Fruit fly (Drosophila melanogaster): ENCODE measurements around the gene LysP.

LysP gene

dm6 chr3L:1206682-1207421, 11.6 kb downstream of the LysP start, which contains the start of gene LysB (continued):
- TF ChIP-seq Opbp (GFP tag; IDR thresholded peaks at IDR 0.05; ENCODE audit: partially characterized antibody) (peak; percentile 29; the same call in 1 of the 3 replicates), bigmax (GFP tag; optimal IDR thresholded peaks at IDR 0.05) (no peak), slbo (GFP tag; IDR thresholded peaks at IDR 0.05) (no peak), corto (GFP tag; optimal IDR thresholded peaks at IDR 0.05) (no peak), CG1602 (GFP tag; optimal IDR thresholded peaks at IDR 0.05) (no peak), ab (GFP tag; optimal IDR thresholded peaks at IDR 0.05) (no peak), Ada2b (GFP tag; IDR thresholded peaks at IDR 0.05) (no peak), Jarid2 (GFP tag; optimal IDR thresholded peaks at IDR 0.05) (peak; percentile 4), wor (GFP tag; IDR thresholded peaks at IDR 0.05) (no peak), crc (GFP tag; optimal IDR thresholded peaks at IDR 0.05) (no peak), CG7271 (tag; optimal IDR thresholded peaks at IDR 0.05) (no peak), E2f2 (GFP tag; IDR thresholded peaks at IDR 0.05) (peak; percentile 66), Antp (GFP tag; optimal IDR thresholded peaks at IDR 0.05) (peak; percentile 6), Hr3 (GFP tag; optimal IDR thresholded peaks at IDR 0.05) (no peak), bab2 (GFP tag; optimal IDR thresholded peaks at IDR 0.05) (no peak), CG18011 (GFP tag; optimal IDR thresholded peaks at IDR 0.05) (peak; percentile 99), CG4282 (GFP tag; optimal IDR thresholded peaks at IDR 0.05) (no peak), gce (GFP tag; IDR thresholded peaks at IDR 0.05) (no peak), Kr (GFP tag; optimal IDR thresholded peaks at IDR 0.05) (no peak), onecut (GFP tag; IDR thresholded peaks at IDR 0.05) (no peak), CG1647 (GFP tag; optimal IDR thresholded peaks at IDR 0.05) (no peak), CG4820 (GFP tag; optimal IDR thresholded peaks at IDR 0.05) (no peak), CG7987 (GFP tag; optimal IDR thresholded peaks at IDR 0.05) (peak; percentile 16), Nf-YB (GFP tag; optimal IDR thresholded peaks at IDR 0.05) (no peak), fd64A (GFP tag; optimal IDR thresholded peaks at IDR 0.05) (no peak), CG11085 (GFP tag; IDR thresholded peaks at IDR 0.05) (no peak), Atf3 (GFP tag; optimal IDR thresholded peaks at IDR 0.05) (no peak), mam (GFP tag; optimal IDR thresholded peaks at IDR 0.05) (no peak), CG32532 (GFP tag; IDR thresholded peaks at IDR 0.05) (no peak), Asciz (GFP tag; optimal IDR thresholded peaks at IDR 0.05) (no peak), D (optimal IDR thresholded peaks at IDR 0.05) (no peak), D (GFP tag; optimal IDR thresholded peaks at IDR 0.05) (no peak), Lhr (GFP tag; optimal IDR thresholded peaks at IDR 0.05) (peak; percentile 37), ara (GFP tag; IDR thresholded peaks at IDR 0.05) (no peak), B-H1 (GFP tag; IDR thresholded peaks at IDR 0.05) (no peak), CG12236 (GFP tag; optimal IDR thresholded peaks at IDR 0.05) (no peak), klu (GFP tag; IDR thresholded peaks at IDR 0.05) (no peak), zen (tag; optimal IDR thresholded peaks at IDR 0.05) (no peak), CG17568 (GFP tag; optimal IDR thresholded peaks at IDR 0.05) (no peak), TFAM (GFP tag; optimal IDR thresholded peaks at IDR 0.05) (no peak), eve (GFP tag; optimal IDR thresholded peaks at IDR 0.05) (no peak), CG2678 (tag; optimal IDR thresholded peaks at IDR 0.05) (no peak), chif (GFP tag; optimal IDR thresholded peaks at IDR 0.05) (peak in 1 of 2 experiments; percentile 14), CG8290 (GFP tag; optimal IDR thresholded peaks at IDR 0.05) (no peak), CG8290 (tag; optimal IDR thresholded peaks at IDR 0.05) (peak in 1 of 2 experiments; percentile 32), CG14860 (GFP tag; IDR thresholded peaks at IDR 0.05; ENCODE audit: partially characterized antibody) (no peak), HLHmδ (GFP tag; optimal IDR thresholded peaks at IDR 0.05) (no peak), Abd-B (GFP tag; optimal IDR thresholded peaks at IDR 0.05) (no peak), sd (tag; optimal IDR thresholded peaks at IDR 0.05) (peak; percentile 30), Neu2 (GFP tag; optimal IDR thresholded peaks at IDR 0.05; ENCODE audit: borderline replicate concordance) (peak; percentile 64), CrebB (tag; optimal IDR thresholded peaks at IDR 0.05) (no peak)
